Worm (Caenorhabditis elegans): Measurements from ENCODE around the gene gid-8.
A peak's percentile ranks its signal among the peaks of the same experiment; 100 is the strongest.

The gid-8 gene

DNA sequence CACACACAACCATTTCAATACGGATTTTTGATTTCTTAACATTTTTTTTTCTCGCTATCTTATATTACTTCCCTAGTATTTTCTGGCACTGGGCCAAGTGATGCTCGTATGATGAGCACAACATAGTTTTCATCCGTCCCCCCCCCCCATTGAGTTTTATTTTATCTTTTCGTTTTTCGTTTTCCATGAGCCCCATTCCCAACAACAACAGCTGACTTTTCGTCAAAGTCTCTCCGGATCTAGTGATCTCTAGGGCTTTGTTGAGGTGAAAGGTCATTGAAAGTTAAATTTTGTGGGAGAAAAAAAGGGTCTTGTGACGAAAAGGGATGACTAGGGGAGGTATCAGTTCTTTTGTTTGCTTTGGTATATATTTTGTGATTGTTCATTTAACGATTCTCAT lies 13.3 kb downstream of the gid-8 start:
- peak; percentile 60 for TF ChIP-seq ceh-18 (tag; optimal IDR thresholded peaks at IDR 0.05)
- TF ChIP-seq odd-2 (tag; optimal IDR thresholded peaks at IDR 0.05) = no peak

DNA sequence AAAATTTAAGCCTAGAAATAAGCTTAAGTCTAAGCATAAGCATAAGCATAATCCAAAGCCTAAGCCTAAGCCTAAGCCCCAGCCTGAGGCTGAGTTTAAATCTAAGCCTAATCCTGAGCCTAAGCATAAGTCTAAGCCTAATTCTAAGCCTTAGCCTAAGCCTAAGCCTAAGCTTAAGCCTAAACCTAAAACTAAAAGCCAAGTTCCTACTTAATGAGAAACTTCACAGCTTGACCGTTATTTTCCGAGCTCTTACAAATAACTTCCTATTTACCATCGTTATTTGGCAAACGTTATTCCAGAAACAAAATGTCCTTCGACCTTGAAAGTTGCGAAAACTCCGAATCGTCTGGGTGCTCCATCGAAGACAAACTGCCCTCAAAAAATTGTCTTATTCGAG lies 14.2 kb downstream of the gid-8 start, which contains the start of gene C38C3.4:
Gene C38C3.4, plus strand, starts transcription at position 301 of the 400 bp plus-strand sequence.
- TF ChIP-seq dve-1 (tag; optimal IDR thresholded peaks at IDR 0.05) = peak; percentile 42
- TF ChIP-seq madf-2 (tag; optimal IDR thresholded peaks at IDR 0.05) = no peak
- TF ChIP-seq ceh-18 (tag; optimal IDR thresholded peaks at IDR 0.05) = no peak
- TF ChIP-seq nfya-1 (tag; optimal IDR thresholded peaks at IDR 0.05) = no peak
- TF ChIP-seq hlh-8 (tag; optimal IDR thresholded peaks at IDR 0.05) = no peak

DNA sequence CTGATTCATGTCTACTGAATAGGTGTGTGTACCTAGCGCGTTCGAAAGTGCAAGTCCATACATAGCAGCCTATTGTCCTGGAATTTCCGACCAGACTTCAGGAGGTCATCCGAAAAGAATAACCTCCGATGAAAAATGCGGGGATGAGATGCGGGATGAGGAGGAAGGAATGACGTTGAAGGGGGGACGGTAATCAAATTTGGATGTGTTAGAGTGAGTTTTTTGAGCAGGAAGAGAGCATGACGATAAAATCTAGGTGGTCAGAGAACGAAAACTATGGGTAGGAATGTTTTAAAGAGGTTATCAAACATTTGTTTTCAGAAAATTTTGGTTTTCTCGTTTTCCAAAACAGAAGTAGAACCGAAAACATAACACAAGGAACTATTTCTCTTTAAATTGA lies 18.5 kb downstream of the gid-8 start:
- TF ChIP-seq unc-42 (tag; optimal IDR thresholded peaks at IDR 0.05) (peak; percentile 67), elt-2 (tag; optimal IDR thresholded peaks at IDR 0.05) (no peak)

DNA sequence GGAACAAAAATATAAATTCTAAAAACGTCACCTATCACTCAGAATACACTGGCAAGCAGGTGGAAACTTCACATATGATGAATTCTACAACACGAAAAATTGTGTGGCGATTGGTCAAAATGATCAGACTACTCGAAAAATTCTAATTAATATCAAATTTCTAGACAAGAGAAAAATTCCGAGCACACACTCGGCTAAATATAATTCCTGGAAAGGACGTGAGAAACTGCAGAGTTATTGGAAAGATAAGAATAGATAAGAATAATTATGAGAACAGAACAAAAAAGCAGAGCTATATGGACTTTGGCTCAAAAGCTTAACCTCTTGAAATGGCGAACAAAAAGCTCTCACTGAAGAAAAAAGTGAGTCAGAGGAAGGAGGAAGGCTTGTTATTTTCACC lies 19.7 kb downstream of the gid-8 start:
- no peak for TF ChIP-seq K02D7.2 (tag; optimal IDR thresholded peaks at IDR 0.05)
- no peak for TF ChIP-seq unc-86 (tag; optimal IDR thresholded peaks at IDR 0.05)
- TF ChIP-seq elt-2 (tag; optimal IDR thresholded peaks at IDR 0.05) = no peak

DNA sequence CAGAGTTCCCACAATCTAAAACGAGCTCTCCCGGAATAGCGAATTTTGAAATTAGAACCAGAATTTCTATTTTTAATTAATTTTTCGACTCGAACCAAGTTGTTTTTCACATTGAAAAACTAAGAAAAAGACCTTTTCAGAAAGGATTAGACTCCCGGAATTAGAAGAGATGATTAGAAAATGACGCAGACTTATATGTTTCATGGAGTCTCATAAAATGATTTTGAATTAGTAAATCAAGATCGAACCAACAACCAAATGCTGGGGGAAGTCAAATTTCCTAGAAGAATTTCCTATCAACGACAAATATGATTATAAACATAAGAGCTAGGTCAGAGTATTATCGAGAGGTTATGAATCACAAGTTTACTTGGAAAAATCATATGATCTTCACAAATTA lies 21.1 kb downstream of the gid-8 start:
- TF ChIP-seq fkh-6 (tag; optimal IDR thresholded peaks at IDR 0.05) (no peak), unc-86 (tag; optimal IDR thresholded peaks at IDR 0.05) (no peak)

DNA sequence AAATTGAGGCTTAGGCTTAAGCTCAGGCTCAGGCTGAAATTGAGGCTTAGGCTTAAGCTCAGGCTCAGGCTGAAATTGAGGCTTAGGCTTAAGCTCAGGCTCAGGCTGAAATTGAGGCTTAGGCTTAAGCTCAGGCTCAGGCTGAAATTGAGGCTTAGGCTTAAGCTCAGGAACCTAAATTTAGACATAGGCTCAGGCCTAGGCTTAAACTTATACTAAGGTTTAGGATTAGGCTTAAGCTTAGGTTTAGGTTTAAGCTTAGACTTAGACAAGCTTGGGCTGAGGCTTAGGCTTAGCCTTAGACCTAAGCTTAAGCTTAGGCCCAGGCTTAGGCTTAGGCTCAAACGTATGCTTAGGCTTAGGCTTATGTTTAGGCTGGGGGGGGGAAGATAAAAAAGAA lies 23.3 kb downstream of the gid-8 start:
- peak; percentile 70 for TF ChIP-seq dve-1 (tag; optimal IDR thresholded peaks at IDR 0.05)

DNA sequence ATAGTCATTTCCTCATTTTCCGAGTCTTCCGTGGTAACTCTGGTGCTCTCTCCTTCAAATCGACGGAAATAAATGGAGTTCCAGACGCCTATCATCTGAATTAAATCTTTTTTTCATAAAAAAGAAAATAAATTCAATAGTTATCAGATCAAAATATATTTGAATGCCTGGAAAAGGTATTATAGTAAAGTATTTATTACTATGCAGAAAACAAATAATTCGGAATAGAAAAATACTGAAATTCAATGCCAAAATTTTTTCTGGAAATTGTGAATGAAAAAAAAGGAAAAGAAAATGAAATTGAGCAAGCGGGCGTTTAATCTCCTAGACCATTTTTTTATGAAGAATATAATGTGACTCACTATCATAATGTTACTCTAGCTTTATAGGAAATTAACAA lies 24.0 kb downstream of the gid-8 start, which contains the start of gene C38C3.6:
Gene C38C3.6, minus strand, starts transcription at position 101 of the 400 bp plus-strand sequence.
- TF ChIP-seq odd-2 (tag; optimal IDR thresholded peaks at IDR 0.05) = no peak

DNA sequence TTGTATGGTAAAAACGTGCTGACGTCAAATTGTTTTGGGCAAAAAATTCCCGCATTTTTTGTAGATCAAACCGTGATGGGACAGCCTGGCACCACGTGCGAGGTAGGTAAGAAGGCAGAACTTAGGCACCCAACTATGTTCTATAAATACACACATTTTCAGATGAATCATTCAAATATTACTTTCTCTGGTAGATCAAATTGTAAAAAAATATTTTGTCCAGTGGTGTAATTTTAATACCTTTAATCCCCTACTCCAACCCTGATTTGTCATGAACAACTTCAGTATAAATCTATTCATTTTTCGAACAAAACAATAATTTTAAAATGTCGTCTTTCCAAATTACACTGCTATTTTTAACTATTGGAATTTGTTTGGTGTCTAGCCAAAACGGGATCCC lies 26.9 kb downstream of the gid-8 start, which contains the start of gene spig-7:
Gene spig-7, plus strand, starts transcription at position 301 of the 400 bp plus-strand sequence.
- no peak for TF ChIP-seq dmd-4 (tag; optimal IDR thresholded peaks at IDR 0.05; ENCODE audit: borderline replicate concordance)
- TF ChIP-seq fkh-10 (GFP tag; optimal IDR thresholded peaks at IDR 0.05) = no peak
- no peak for TF ChIP-seq C08G9.2 (tag; optimal IDR thresholded peaks at IDR 0.05)
- TF ChIP-seq hlh-30 (tag; optimal IDR thresholded peaks at IDR 0.05; ENCODE audit: insufficient read depth) = no peak
- TF ChIP-seq lin-11 (tag; optimal IDR thresholded peaks at IDR 0.05) = no peak
- TF ChIP-seq unc-3 (GFP tag; conservative IDR thresholded peaks at IDR 0.05) = no peak
- TF ChIP-seq unc-3 (tag; optimal IDR thresholded peaks at IDR 0.05) = no peak
- TF ChIP-seq npax-4 (tag; optimal IDR thresholded peaks at IDR 0.05) = no peak
- no peak for TF ChIP-seq ceh-14 (tag; optimal IDR thresholded peaks at IDR 0.05)
- TF ChIP-seq hlh-15 (tag; optimal IDR thresholded peaks at IDR 0.05) = no peak
- TF ChIP-seq T23F11.4 (GFP tag; optimal IDR thresholded peaks at IDR 0.05) = no peak
- TF ChIP-seq ceh-30 (tag; optimal IDR thresholded peaks at IDR 0.05) = no peak
- TF ChIP-seq nhr-11 (tag; optimal IDR thresholded peaks at IDR 0.05) = no peak
- TF ChIP-seq pha-4 (tag; optimal IDR thresholded peaks at IDR 0.05) = no peak

DNA sequence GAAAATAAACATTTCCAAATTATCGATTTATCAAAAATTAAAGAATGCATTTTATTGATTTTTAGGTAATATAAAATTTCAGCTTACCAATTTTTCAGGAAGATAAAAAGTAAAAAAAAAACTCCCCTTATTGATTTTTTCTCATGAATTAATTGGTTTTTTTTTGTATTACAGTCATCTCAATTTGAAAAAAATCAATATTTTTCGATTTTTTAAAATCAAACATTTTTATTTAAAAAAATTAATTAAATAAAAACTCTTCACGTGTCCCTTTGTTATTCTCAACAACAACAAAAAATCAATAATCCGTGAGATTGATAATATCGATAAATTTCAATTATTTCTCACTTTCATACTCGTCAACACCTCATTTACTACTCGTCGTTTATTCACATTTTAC lies 27.8 kb downstream of the gid-8 start, which contains the start of gene C38C3.3:
Gene C38C3.3, plus strand, starts transcription at position 301 of the 400 bp plus-strand sequence.
- TF ChIP-seq sox-2 (GFP tag; IDR thresholded peaks at IDR 0.05) (no peak), ceh-6 (GFP tag; optimal IDR thresholded peaks at IDR 0.05) (no peak)
